Fruit fly (Drosophila melanogaster) whole organism, embryonic: ENCODE results near the gene sima.

Experiments
- Adf1 ChIP-seq: fragments of 200-800 bp; sonication (Bioruptor generic); IDR thresholded peaks from 2 replicates; pipeline ENCODE4 v1.3.6; 2022; ENCODE audit warnings: missing biosample characterization, missing genetic modification characterization
- Antp ChIP-seq: fragments of 200-800 bp; sonication (Bioruptor generic); optimal IDR thresholded peaks from 3 replicates; lab custom pipeline; 2016; ENCODE audit warnings: missing biosample characterization, missing genetic modification characterization
- Blimp-1 ChIP-seq: fragments of 200-800 bp; sonication (Bioruptor generic); optimal IDR thresholded peaks from 3 replicates; lab custom pipeline; 2018; ENCODE audit warnings: missing biosample characterization, missing genetic modification characterization, mild to moderate bottlenecking, moderate library complexity, missing genetic modification reagents
- CG16863 ChIP-seq: fragments of 200-800 bp; sonication (Bioruptor generic); optimal IDR thresholded peaks from 3 replicates; lab custom pipeline; 2016; ENCODE audit warnings: missing biosample characterization, missing genetic modification characterization
- CG17829 ChIP-seq: fragments of 200-800 bp; optimal IDR thresholded peaks from 2 replicates; lab custom pipeline; 2019; ENCODE audit warnings: missing biosample characterization, mild to moderate bottlenecking, missing genetic modification characterization, moderate library complexity
- CG2678 ChIP-seq: fragments of 200-800 bp; sonication (Bioruptor generic); optimal IDR thresholded peaks from 3 replicates; lab custom pipeline; 2019; ENCODE audit warnings: missing biosample characterization, mild to moderate bottlenecking, missing genetic modification characterization, moderate library complexity
- CG34376 ChIP-seq: fragments of 200-800 bp; sonication (Bioruptor generic); optimal IDR thresholded peaks from 2 replicates; lab custom pipeline; 2018; ENCODE audit warnings: missing biosample characterization, mild to moderate bottlenecking, missing genetic modification characterization
- CG4328 ChIP-seq: fragments of 200-800 bp; sonication (Bioruptor generic); optimal IDR thresholded peaks from 3 replicates; lab custom pipeline; 2017; ENCODE audit warnings: missing biosample characterization, missing genetic modification reagents, missing genetic modification characterization
- CG6254 ChIP-seq: fragments of 200-800 bp; sonication (Bioruptor generic); optimal IDR thresholded peaks from 3 replicates; lab custom pipeline; 2017; ENCODE audit warnings: mild to moderate bottlenecking, missing biosample characterization, missing genetic modification reagents, missing genetic modification characterization
- CG7357 ChIP-seq: fragments of 200-800 bp; sonication (Bioruptor generic); IDR thresholded peaks from 3 replicates; pipeline ENCODE4 v1.3.6; 2022; ENCODE audit warnings: missing biosample characterization, missing genetic modification characterization
- CG8944 ChIP-seq: fragments of 200-800 bp; sonication (Bioruptor generic); optimal IDR thresholded peaks from 3 replicates; lab custom pipeline; 2016; ENCODE audit warnings: missing biosample characterization, missing genetic modification characterization
- CG9215 ChIP-seq: fragments of 200-800 bp; sonication (Bioruptor generic); IDR thresholded peaks from 2 replicates; pipeline ENCODE4 v1.3.6; 2022; ENCODE audit warnings: missing biosample characterization, missing genetic modification characterization
- CG9876 ChIP-seq: fragments of 200-800 bp; sonication (Bioruptor generic); optimal IDR thresholded peaks from 2 replicates; lab custom pipeline; 2016; ENCODE audit warnings: missing biosample characterization, missing genetic modification characterization
- Doc2 ChIP-seq: fragments of 200-800 bp; sonication (Bioruptor generic); IDR thresholded peaks from 2 replicates; pipeline ENCODE4 v1.3.6; 2022; ENCODE audit warnings: missing biosample characterization, missing genetic modification characterization
- GATAe ChIP-seq: fragments of 200-800 bp; sonication (Bioruptor generic); conservative IDR thresholded peaks from 2 replicates; pipeline ENCODE4 v1.3.6; 2022; ENCODE audit warnings: missing biosample characterization, missing genetic modification characterization
- H2.0 ChIP-seq: fragments of 200-800 bp; sonication (Bioruptor generic); IDR thresholded peaks from 2 replicates; pipeline ENCODE4 v1.3.6; 2022; ENCODE audit warnings: missing biosample characterization, missing genetic modification characterization
- Hey ChIP-seq: fragments of 200-800 bp; sonication (Bioruptor generic); optimal IDR thresholded peaks from 3 replicates; lab custom pipeline; 2018; ENCODE audit warnings: missing biosample characterization, mild to moderate bottlenecking, missing genetic modification characterization
- HmgZ ChIP-seq: fragments of 200-800 bp; sonication (Bioruptor generic); optimal IDR thresholded peaks from 2 replicates; lab custom pipeline; 2018; ENCODE audit warnings: missing biosample characterization, mild to moderate bottlenecking, missing genetic modification characterization
- Hmr ChIP-seq: fragments of 200-800 bp; sonication (Bioruptor generic); optimal IDR thresholded peaks from 3 replicates; lab custom pipeline; 2017; ENCODE audit warnings: mild to moderate bottlenecking, missing biosample characterization, missing genetic modification reagents, missing genetic modification characterization
- Hr39 ChIP-seq: fragments of >200 bp; optimal IDR thresholded peaks from 2 replicates; lab custom pipeline; 2017
- Lpt ChIP-seq: fragments of >200 bp; optimal IDR thresholded peaks from 2 replicates; lab custom pipeline; 2018; ENCODE audit warnings: missing biosample characterization, missing genetic modification characterization
- Nf-YC ChIP-seq: fragments of 200-800 bp; optimal IDR thresholded peaks from 3 replicates; lab custom pipeline; 2019; ENCODE audit warnings: missing biosample characterization, mild to moderate bottlenecking, missing genetic modification characterization, moderate library complexity
- Ptx1 ChIP-seq: fragments of 200-800 bp; sonication (Bioruptor generic); IDR thresholded peaks from 2 replicates; pipeline ENCODE4 v1.3.6; 2022; ENCODE audit warnings: missing biosample characterization, missing genetic modification characterization
- Rfx ChIP-seq: fragments of 200-800 bp; sonication (Bioruptor generic); IDR thresholded peaks from 2 replicates; pipeline ENCODE4 v1.3.6; 2022; ENCODE audit warnings: missing biosample characterization, missing genetic modification characterization
- Sox100B ChIP-seq: fragments of 200-800 bp; sonication (Bioruptor generic); optimal IDR thresholded peaks from 3 replicates; lab custom pipeline; 2018; ENCODE audit warnings: missing biosample characterization, mild to moderate bottlenecking, missing genetic modification characterization
- Stat92E ChIP-seq, 3 experiments: fragments of >200 bp in 2 of 3; fragments of 200-800 bp in 1 of 3; sonication (Bioruptor generic) in 1 of 3; optimal IDR thresholded peaks; 2 replicates each; lab custom pipeline; 2017 to 2019; ENCODE audit warnings: missing biosample characterization in 3 of 3, missing genetic modification characterization in 3 of 3, mild to moderate bottlenecking in 1 of 3, moderate library complexity in 1 of 3
- al ChIP-seq: fragments of 200-800 bp; sonication (Bioruptor generic); IDR thresholded peaks from 2 replicates; pipeline ENCODE4 v1.3.6; 2022; ENCODE audit warnings: missing biosample characterization, missing genetic modification characterization
- bab2 ChIP-seq: fragments of 200-800 bp; sonication (Bioruptor generic); optimal IDR thresholded peaks from 2 replicates; lab custom pipeline; 2016; ENCODE audit warnings: missing biosample characterization, missing genetic modification characterization
- br ChIP-seq: fragments of >200 bp; optimal IDR thresholded peaks from 2 replicates; lab custom pipeline; 2017
- cato ChIP-seq: fragments of 200-800 bp; sonication (Bioruptor generic); optimal IDR thresholded peaks from 2 replicates; lab custom pipeline; 2016; ENCODE audit warnings: missing biosample characterization, missing genetic modification characterization, borderline replicate concordance
- cg ChIP-seq: fragments of 200-800 bp; sonication (Bioruptor generic); optimal IDR thresholded peaks from 3 replicates; lab custom pipeline; 2019; ENCODE audit warnings: missing biosample characterization, mild to moderate bottlenecking, missing genetic modification characterization, moderate library complexity
- chinmo ChIP-seq: fragments of 200-800 bp; sonication (Bioruptor generic); IDR thresholded peaks from 4 replicates; pipeline ENCODE4 v1.3.6; 2022; ENCODE audit warnings: missing biosample characterization, missing genetic modification characterization; ENCODE audit not compliant: partially characterized antibody
- ci ChIP-seq: fragments of 200-800 bp; sonication (Bioruptor generic); IDR thresholded peaks from 3 replicates; pipeline ENCODE4 v1.3.6; 2022; ENCODE audit warnings: missing biosample characterization, missing genetic modification characterization
- cwo ChIP-seq: fragments of 200-800 bp; sonication (Bioruptor generic); optimal IDR thresholded peaks from 3 replicates; lab custom pipeline; 2017; ENCODE audit warnings: missing biosample characterization, missing genetic modification characterization, mild to moderate bottlenecking, moderate library complexity, missing genetic modification reagents
- disco-r ChIP-seq: fragments of 200-800 bp; sonication (Bioruptor generic); optimal IDR thresholded peaks from 2 replicates; lab custom pipeline; 2016; ENCODE audit warnings: missing biosample characterization, missing genetic modification characterization
- en ChIP-seq: fragments of 200-800 bp; sonication (Bioruptor generic); optimal IDR thresholded peaks from 2 replicates; lab custom pipeline; 2016; ENCODE audit warnings: missing biosample characterization, missing genetic modification characterization
- ftz-f1 ChIP-seq: fragments of 200-800 bp; sonication (Bioruptor generic); optimal IDR thresholded peaks from 2 replicates; lab custom pipeline; 2016; ENCODE audit warnings: missing biosample characterization, missing genetic modification characterization
- gce ChIP-seq: fragments of 200-800 bp; sonication (Bioruptor generic); IDR thresholded peaks from 3 replicates; pipeline ENCODE4 v1.3.6; 2022; ENCODE audit warnings: missing biosample characterization, missing genetic modification characterization
- gem ChIP-seq: fragments of 200-800 bp; sonication (Bioruptor generic); optimal IDR thresholded peaks from 2 replicates; lab custom pipeline; 2019; ENCODE audit warnings: missing biosample characterization, mild to moderate bottlenecking, missing genetic modification characterization, moderate library complexity
- gfzf ChIP-seq: fragments of 200-800 bp; sonication (Bioruptor generic); optimal IDR thresholded peaks from 2 replicates; lab custom pipeline; 2016; ENCODE audit warnings: missing biosample characterization, mild to moderate bottlenecking, missing genetic modification characterization, moderate library complexity
- grn ChIP-seq: fragments of 200-800 bp; sonication (Bioruptor generic); optimal IDR thresholded peaks from 3 replicates; lab custom pipeline; 2017; ENCODE audit warnings: missing biosample characterization, missing genetic modification characterization
- inv ChIP-seq: fragments of 200-800 bp; sonication (Bioruptor generic); IDR thresholded peaks from 2 replicates; pipeline ENCODE4 v1.3.6; 2022; ENCODE audit warnings: missing biosample characterization, missing genetic modification characterization; ENCODE audit not compliant: partially characterized antibody
- maf-S ChIP-seq: fragments of 200-800 bp; sonication (Bioruptor generic); optimal IDR thresholded peaks from 2 replicates; lab custom pipeline; 2016; ENCODE audit warnings: missing biosample characterization, missing genetic modification characterization
- odd ChIP-seq: fragments of 200-800 bp; sonication (Bioruptor generic); optimal IDR thresholded peaks from 2 replicates; lab custom pipeline; 2017; ENCODE audit warnings: missing biosample characterization, mild to moderate bottlenecking, missing genetic modification characterization
- row ChIP-seq: fragments of 200-800 bp; sonication (Bioruptor generic); IDR thresholded peaks from 3 replicates; pipeline ENCODE4 v1.3.6; 2022; ENCODE audit warnings: missing biosample characterization, missing genetic modification characterization
- sd ChIP-seq: fragments of 200-800 bp; sonication (Bioruptor generic); optimal IDR thresholded peaks from 3 replicates; lab custom pipeline; 2018; ENCODE audit warnings: missing biosample characterization, mild to moderate bottlenecking, missing genetic modification characterization, moderate library complexity
- sens-2 ChIP-seq: fragments of 200-800 bp; sonication (Bioruptor generic); IDR thresholded peaks from 2 replicates; pipeline ENCODE4 v1.3.6; 2022; ENCODE audit warnings: missing biosample characterization, missing genetic modification characterization
- so ChIP-seq: fragments of 200-800 bp; sonication (Bioruptor generic); IDR thresholded peaks from 3 replicates; pipeline ENCODE4 v1.3.6; 2022; ENCODE audit warnings: missing biosample characterization, missing genetic modification characterization
- sug ChIP-seq: fragments of 200-800 bp; optimal IDR thresholded peaks from 2 replicates; lab custom pipeline; 2019; ENCODE audit warnings: missing biosample characterization, mild to moderate bottlenecking, missing genetic modification characterization, moderate library complexity
- trem ChIP-seq: fragments of 200-800 bp; optimal IDR thresholded peaks from 3 replicates; lab custom pipeline; 2019; ENCODE audit warnings: missing biosample characterization, mild to moderate bottlenecking, missing genetic modification characterization, moderate library complexity

The sima gene

DNA sequence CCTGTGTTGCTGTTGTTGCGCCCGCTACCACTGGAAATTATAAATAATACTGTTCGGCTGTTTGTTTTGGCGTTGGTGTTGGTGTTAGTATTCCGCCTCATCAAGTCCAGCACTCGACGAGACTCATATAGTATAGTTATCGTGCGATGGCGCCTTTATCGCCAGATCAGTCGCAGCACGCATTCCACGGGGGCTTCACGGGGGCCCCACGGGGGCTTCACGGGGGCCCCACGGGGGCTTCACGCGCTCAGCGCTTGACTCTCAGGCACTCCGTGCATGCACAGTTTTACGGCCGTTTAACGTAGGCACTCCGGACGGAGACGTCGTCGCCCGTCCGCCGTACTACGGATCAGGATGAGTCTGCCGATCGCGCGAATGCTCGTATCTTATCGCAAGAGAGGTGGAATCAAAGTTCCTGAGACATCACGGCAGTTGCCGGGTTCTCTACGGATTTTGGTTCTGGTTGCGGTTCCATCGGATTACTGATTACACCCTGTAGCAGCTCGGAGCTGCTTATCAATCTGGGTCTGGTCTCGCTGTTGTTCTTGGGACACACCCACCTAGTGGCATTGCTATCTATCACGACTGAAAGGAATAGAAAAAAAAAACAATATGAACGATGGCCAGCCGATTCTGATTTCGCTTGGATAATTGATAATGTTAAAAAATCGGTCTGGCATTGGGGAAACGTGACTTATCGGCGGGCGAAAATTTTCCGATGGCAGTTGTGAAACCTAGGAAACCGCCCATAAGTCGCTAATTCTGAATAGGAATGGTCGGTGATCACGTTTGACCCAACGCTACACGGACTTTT is 44.9 kb downstream of the sima start:
- TF ChIP-seq CG17829 = no peak
- TF ChIP-seq cg (GFP tag; lab: Kevin White, UChicago) = peak; percentile 39
- peak; percentile 35; the same call in 1 of the 3 replicates for TF ChIP-seq row (GFP tag; lab: Robert Waterston, UW)
- no peak for TF ChIP-seq Blimp-1 (GFP tag; lab: Kevin White, UChicago)
- TF ChIP-seq en (GFP tag; lab: Kevin White, UChicago) = no peak
- TF ChIP-seq cwo (GFP tag; lab: Kevin White, UChicago) = peak; percentile 99
- TF ChIP-seq Stat92E (GFP tag; optimal IDR thresholded peaks at IDR 0.05; lab: Kevin White, UChicago) = no peak
- peak; percentile 66 for TF ChIP-seq Hey (tag; lab: Kevin White, UChicago)
- no peak for TF ChIP-seq so (GFP tag; lab: Robert Waterston, UW)
- TF ChIP-seq sens-2 (GFP tag; lab: Robert Waterston, UW) = peak; percentile 62; the same call in 1 of the 2 replicates
- TF ChIP-seq GATAe (GFP tag; lab: Robert Waterston, UW) = peak; percentile 96
- peak; percentile 97 for TF ChIP-seq CG34376
- TF ChIP-seq Sox100B (GFP tag; lab: Kevin White, UChicago) = no peak
- TF ChIP-seq chinmo (GFP tag; lab: Robert Waterston, UW) = 0 out of 4 replicates have a peak, but pooled peaks have one; percentile 36
- TF ChIP-seq Lpt (GFP tag; lab: Kevin White, UChicago) = no peak
- TF ChIP-seq Nf-YC = peak; percentile 22
- peak; percentile 10; the same call in 1 of the 2 replicates for TF ChIP-seq Rfx (GFP tag; lab: Robert Waterston, UW)
- no peak for TF ChIP-seq gem (tag; lab: Kevin White, UChicago)
- peak; percentile 30 for TF ChIP-seq HmgZ (tag; lab: Kevin White, UChicago)
- peak; percentile 45 for TF ChIP-seq CG2678 (tag; lab: Kevin White, UChicago)
- TF ChIP-seq CG6254 (GFP tag; lab: Kevin White, UChicago) = peak; percentile 39
- no peak for TF ChIP-seq bab2 (GFP tag; lab: Kevin White, UChicago)
- no peak for TF ChIP-seq inv
- TF ChIP-seq gfzf (GFP tag; lab: Kevin White, UChicago) = no peak
- TF ChIP-seq Ptx1 = 0 out of 2 replicates have a peak, but pooled peaks have one; percentile 20
- TF ChIP-seq H2.0 (GFP tag; lab: Robert Waterston, UW) = 0 out of 2 replicates have a peak, but pooled peaks have one; percentile 19
- TF ChIP-seq Hmr = peak; percentile 9
- TF ChIP-seq trem = no peak
- peak; percentile 60; the same call in 1 of the 3 replicates for TF ChIP-seq ci (GFP tag; lab: Robert Waterston, UW)
- TF ChIP-seq Adf1 = peak; percentile 63; the same call in 1 of the 2 replicates
- TF ChIP-seq ftz-f1 (GFP tag; lab: Kevin White, UChicago) = peak; percentile 25
- no peak for TF ChIP-seq al (GFP tag; lab: Robert Waterston, UW)
- peak; percentile 100 for TF ChIP-seq sug
- no peak for TF ChIP-seq CG7357 (GFP tag; lab: Robert Waterston, UW)
- TF ChIP-seq CG4328 (GFP tag; lab: Kevin White, UChicago) = peak; percentile 27
- TF ChIP-seq CG8944 (GFP tag; lab: Kevin White, UChicago) = no peak
- no peak for TF ChIP-seq Antp (GFP tag; lab: Kevin White, UChicago)
- no peak for TF ChIP-seq cato (GFP tag; lab: Kevin White, UChicago)
- TF ChIP-seq odd (GFP tag; lab: Kevin White, UChicago) = peak; percentile 27
- TF ChIP-seq Hr39 (lab: Kevin White, UChicago) = peak; percentile 55
- no peak for TF ChIP-seq disco-r (GFP tag; lab: Kevin White, UChicago)
- TF ChIP-seq maf-S (GFP tag; lab: Kevin White, UChicago) = no peak
- TF ChIP-seq sd (tag; lab: Kevin White, UChicago) = peak; percentile 100
- TF ChIP-seq gce (GFP tag; lab: Robert Waterston, UW) = no peak
- TF ChIP-seq Doc2 = no peak
- peak; percentile 97 for TF ChIP-seq grn (GFP tag; lab: Kevin White, UChicago)
- no peak for TF ChIP-seq CG16863 (GFP tag; lab: Kevin White, UChicago)
- TF ChIP-seq br (lab: Kevin White, UChicago) = no peak
- no peak for TF ChIP-seq CG9876 (GFP tag; lab: Kevin White, UChicago)
- no peak for TF ChIP-seq CG9215 (GFP tag; lab: Robert Waterston, UW)
